Fruit fly (Drosophila melanogaster): ENCODE measurements around the gene CG9692.

The CG9692 gene

dm6 chr3L:16668797-16669196 lies 36.0 kb upstream of the CG9692 start:
- TF ChIP-seq CG6163 (GFP tag; IDR thresholded peaks at IDR 0.05) (no peak), CG1621 (tag; optimal IDR thresholded peaks at IDR 0.05) (no peak), vri (GFP tag; optimal IDR thresholded peaks at IDR 0.05) (no peak), lz (GFP tag; optimal IDR thresholded peaks at IDR 0.05) (no peak), svp (GFP tag) (peak; percentile 87)

- peak; percentile 87 for TF ChIP-seq fkh (GFP tag; optimal IDR thresholded peaks at IDR 0.05)
- TF ChIP-seq CG10669 (GFP tag; optimal IDR thresholded peaks at IDR 0.05), result no peak
- TF ChIP-seq vri (GFP tag; optimal IDR thresholded peaks at IDR 0.05), result peak; percentile 41
Measured at dm6 chr3L:16670195-16670594, 34.6 kb upstream of the CG9692 start.

DNA sequence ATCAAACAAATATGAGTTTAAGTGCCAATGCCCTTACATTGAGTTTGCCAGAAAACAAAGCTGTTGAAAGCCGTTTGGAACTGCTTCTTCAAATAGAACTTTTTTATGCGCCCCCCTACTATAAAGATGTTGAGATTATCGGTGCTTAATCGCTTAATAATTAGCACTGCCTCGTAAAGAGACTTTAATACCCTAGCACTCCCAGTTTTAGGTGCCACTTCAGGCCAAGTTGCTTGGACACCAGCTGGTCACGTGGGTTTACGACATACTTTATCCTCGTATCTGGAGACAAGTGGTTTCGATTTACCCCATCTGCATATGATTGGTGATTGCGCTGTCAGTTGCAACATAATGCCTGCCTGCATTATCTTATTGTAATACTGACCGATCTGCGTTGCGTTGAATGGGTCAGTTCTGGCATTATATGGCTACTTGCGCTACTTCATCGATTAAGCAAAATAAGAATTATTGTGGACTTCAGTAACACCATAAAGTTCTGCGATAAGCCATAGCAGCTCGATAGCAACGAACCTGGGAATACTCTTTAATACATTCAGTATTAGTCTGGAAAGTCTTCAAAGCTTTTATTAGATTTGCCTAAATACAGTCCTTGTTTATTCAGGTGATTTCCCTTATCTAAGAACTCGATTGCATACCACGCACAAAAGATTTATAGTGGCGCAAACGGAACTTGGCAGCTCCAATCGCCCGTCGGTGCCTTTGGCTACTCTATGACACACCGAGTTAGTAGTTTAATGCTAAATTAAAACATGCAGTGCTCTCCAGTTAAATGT lies 33.7 kb upstream of the CG9692 start:
- no peak for TF ChIP-seq CG11294 (GFP tag; IDR thresholded peaks at IDR 0.05)
- TF ChIP-seq vri (GFP tag; optimal IDR thresholded peaks at IDR 0.05), result peak; percentile 34
- TF ChIP-seq Eip78C (GFP tag), result peak; percentile 19

DNA sequence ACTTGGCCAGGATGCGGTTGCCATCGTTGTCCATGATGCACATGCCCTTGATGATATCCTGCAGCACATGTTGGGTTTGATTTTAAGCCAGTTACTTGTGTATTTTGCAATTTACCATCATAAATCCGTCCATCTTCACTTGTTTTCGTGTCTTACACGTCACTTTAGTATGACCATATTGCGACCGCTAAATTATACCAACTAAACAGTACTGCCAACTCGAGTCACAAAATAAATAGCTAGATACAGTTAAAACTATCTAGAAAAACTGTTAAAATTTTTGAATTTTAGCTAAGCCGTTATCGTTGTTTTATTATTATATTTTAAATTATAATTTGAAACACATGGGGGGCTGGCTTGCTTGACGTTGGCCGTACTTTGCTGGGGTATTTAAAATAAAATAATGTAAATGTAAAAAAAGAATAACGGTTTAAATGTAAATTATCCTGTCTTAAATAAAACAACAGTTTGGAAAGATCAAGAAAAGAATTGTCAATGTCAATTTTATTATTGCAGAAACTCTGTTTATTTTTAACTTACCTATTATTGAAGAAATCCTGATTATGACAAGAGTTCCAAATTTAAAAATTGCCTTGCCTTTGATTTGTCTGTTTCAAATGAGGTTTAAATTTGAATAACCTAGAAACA lies 31.3 kb upstream of the CG9692 start, which contains the start of the genes zetaCOP and CG13032:
TSS of gene zetaCOP (minus strand) at position 189 of the 648 bp plus-strand sequence.
TSS of gene CG13032 (plus strand) at position 598 of the 648 bp plus-strand sequence.
- TF ChIP-seq ss (GFP tag; optimal IDR thresholded peaks at IDR 0.05) (no peak), achi (GFP tag; optimal IDR thresholded peaks at IDR 0.05) (no peak), CG34406 (GFP tag; optimal IDR thresholded peaks at IDR 0.05) (no peak), Blimp-1 (GFP tag; optimal IDR thresholded peaks at IDR 0.05) (no peak), spab (GFP tag; optimal IDR thresholded peaks at IDR 0.05) (no peak), pdm3 (GFP tag; optimal IDR thresholded peaks at IDR 0.05) (no peak), salr (GFP tag; optimal IDR thresholded peaks at IDR 0.05) (no peak), CG8319 (GFP tag; optimal IDR thresholded peaks at IDR 0.05) (no peak), CG1621 (tag; optimal IDR thresholded peaks at IDR 0.05) (no peak), CG31627 (GFP tag; optimal IDR thresholded peaks at IDR 0.05) (no peak), lz (GFP tag; optimal IDR thresholded peaks at IDR 0.05) (no peak), eg (GFP tag; IDR thresholded peaks at IDR 0.05) (no peak), fd59A (GFP tag; optimal IDR thresholded peaks at IDR 0.05) (no peak), Met (GFP tag; optimal IDR thresholded peaks at IDR 0.05) (no peak), CG6808 (GFP tag; optimal IDR thresholded peaks at IDR 0.05) (no peak), CG8632 (GFP tag; optimal IDR thresholded peaks at IDR 0.05) (no peak), Hr39 (GFP tag; optimal IDR thresholded peaks at IDR 0.05) (no peak), fd85E (GFP tag; optimal IDR thresholded peaks at IDR 0.05) (no peak)

DNA sequence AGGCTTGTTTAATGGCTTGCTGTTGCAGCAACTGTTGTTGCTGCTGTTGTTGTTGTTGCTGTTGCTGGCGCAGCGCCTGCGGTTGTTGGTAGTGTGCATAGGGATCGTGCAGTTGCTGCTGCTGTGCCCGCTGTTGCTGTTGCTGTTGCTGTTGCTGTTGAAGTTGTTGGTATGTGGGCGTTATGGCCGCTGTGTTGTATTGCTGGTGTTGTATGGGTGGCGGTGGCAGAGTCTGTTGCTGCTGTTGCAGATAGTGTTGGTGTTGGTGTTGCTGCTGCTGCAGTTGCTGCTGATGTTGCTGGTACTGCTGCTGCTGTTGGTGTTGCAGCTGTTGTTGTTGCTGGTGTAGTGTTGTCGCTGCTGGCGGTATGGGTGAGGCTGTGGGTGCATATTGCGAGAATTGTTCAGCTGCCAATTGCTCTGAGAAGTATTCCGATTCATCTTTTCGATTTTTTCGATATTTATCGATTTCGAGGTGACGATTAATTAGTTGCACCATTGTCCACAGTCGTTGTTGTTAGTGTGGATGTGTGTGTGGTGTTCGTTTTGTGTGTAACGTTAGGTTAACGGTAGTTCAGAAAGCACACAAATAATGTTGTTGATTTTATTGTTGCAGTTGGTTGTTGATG lies 25.2 kb upstream of the CG9692 start:
- TF ChIP-seq ss (GFP tag; optimal IDR thresholded peaks at IDR 0.05) (no peak), CG6854 (GFP tag; optimal IDR thresholded peaks at IDR 0.05) (no peak), Hr38 (GFP tag; optimal IDR thresholded peaks at IDR 0.05) (no peak), dsx (GFP tag; optimal IDR thresholded peaks at IDR 0.05; ENCODE audit: poor library complexity, severe bottlenecking) (no peak), CG3919 (GFP tag; optimal IDR thresholded peaks at IDR 0.05) (peak; percentile 54)

Data from whole organism, prepupa.